Fruit fly (Drosophila melanogaster): ENCODE results near the gene CG43050.

Gene CG43050

dm6 chr2L:13082177-13082576, 36.9 kb upstream of the CG43050 start (continued):
- no peak for TF ChIP-seq p53 (GFP tag; optimal IDR thresholded peaks at IDR 0.05)
- TF ChIP-seq Nf-YB (GFP tag; optimal IDR thresholded peaks at IDR 0.05): no peak
- peak; percentile 10 for TF ChIP-seq org-1 (GFP tag; optimal IDR thresholded peaks at IDR 0.05)
- peak; percentile 69 for TF ChIP-seq ATbp (GFP tag; optimal IDR thresholded peaks at IDR 0.05)
- no peak for TF ChIP-seq cad (GFP tag; optimal IDR thresholded peaks at IDR 0.05)
- TF ChIP-seq vfl (GFP tag; optimal IDR thresholded peaks at IDR 0.05): no peak
- peak; percentile 69 for TF ChIP-seq Hmr (GFP tag; optimal IDR thresholded peaks at IDR 0.05)
- no peak for TF ChIP-seq Fer2 (tag; optimal IDR thresholded peaks at IDR 0.05)
- no peak for TF ChIP-seq CG1529 (GFP tag; optimal IDR thresholded peaks at IDR 0.05)
- TF ChIP-seq CG3838 (GFP tag; optimal IDR thresholded peaks at IDR 0.05): no peak
- no peak for TF ChIP-seq CG9876 (GFP tag; optimal IDR thresholded peaks at IDR 0.05)
- TF ChIP-seq Atf6 (GFP tag; IDR thresholded peaks at IDR 0.05): no peak
- peak; percentile 74 for TF ChIP-seq Med (GFP tag)
- no peak for TF ChIP-seq Lim3 (GFP tag; IDR thresholded peaks at IDR 0.05)
- no peak for TF ChIP-seq CG10366 (GFP tag; IDR thresholded peaks at IDR 0.05)
- TF ChIP-seq ab (GFP tag; optimal IDR thresholded peaks at IDR 0.05): no peak
- TF ChIP-seq lab (GFP tag; optimal IDR thresholded peaks at IDR 0.05): peak; percentile 67
- no peak for TF ChIP-seq stwl (tag; optimal IDR thresholded peaks at IDR 0.05)
- no peak for TF ChIP-seq CG4328 (GFP tag; optimal IDR thresholded peaks at IDR 0.05)
- TF ChIP-seq CG14014 (GFP tag; IDR thresholded peaks at IDR 0.05): no peak
- peak; percentile 13 for TF ChIP-seq Asciz (GFP tag; optimal IDR thresholded peaks at IDR 0.05)
- TF ChIP-seq CG6175 (GFP tag; IDR thresholded peaks at IDR 0.05): no peak
- no peak for TF ChIP-seq Ets97D (GFP tag; optimal IDR thresholded peaks at IDR 0.05)
- peak; percentile 32; the same call in 1 of the 2 replicates for TF ChIP-seq CG17328 (GFP tag; IDR thresholded peaks at IDR 0.05)
- TF ChIP-seq HLH4C (GFP tag; IDR thresholded peaks at IDR 0.05; ENCODE audit: partially characterized antibody): no peak
- no peak for TF ChIP-seq rib (GFP tag; IDR thresholded peaks at IDR 0.05)
- TF ChIP-seq CG7372 (GFP tag; IDR thresholded peaks at IDR 0.05): no peak
- TF ChIP-seq CG17186 (GFP tag; optimal IDR thresholded peaks at IDR 0.05): no peak
- TF ChIP-seq CG13296 (GFP tag; optimal IDR thresholded peaks at IDR 0.05): peak; percentile 29
- TF ChIP-seq Rfx (GFP tag; IDR thresholded peaks at IDR 0.05): no peak
- TF ChIP-seq tx (GFP tag; optimal IDR thresholded peaks at IDR 0.05): no peak
- TF ChIP-seq CG15514 (GFP tag; optimal IDR thresholded peaks at IDR 0.05): peak; percentile 47
- no peak for TF ChIP-seq CG15479 (GFP tag; optimal IDR thresholded peaks at IDR 0.05)
- no peak for TF ChIP-seq kni (GFP tag; optimal IDR thresholded peaks at IDR 0.05)
- no peak for TF ChIP-seq run (tag; optimal IDR thresholded peaks at IDR 0.05)
- no peak for TF ChIP-seq lilli (GFP tag; optimal IDR thresholded peaks at IDR 0.05)
- no peak for TF ChIP-seq CG11695 (GFP tag; IDR thresholded peaks at IDR 0.05)
- no peak for TF ChIP-seq mirr (GFP tag; optimal IDR thresholded peaks at IDR 0.05)
- no peak for TF ChIP-seq CG33213 (GFP tag; optimal IDR thresholded peaks at IDR 0.05)
- TF ChIP-seq cas (GFP tag; IDR thresholded peaks at IDR 0.05): no peak
- no peak for TF ChIP-seq CG18476 (GFP tag; optimal IDR thresholded peaks at IDR 0.05)
- no peak for TF ChIP-seq onecut (GFP tag; IDR thresholded peaks at IDR 0.05)
- TF ChIP-seq zfh1 (GFP tag; IDR thresholded peaks at IDR 0.05): no peak
- no peak for TF ChIP-seq pb (GFP tag; optimal IDR thresholded peaks at IDR 0.05)
- TF ChIP-seq zen2 (GFP tag; IDR thresholded peaks at IDR 0.05; ENCODE audit: partially characterized antibody): no peak
- no peak for TF ChIP-seq Trl (optimal IDR thresholded peaks at IDR 0.05)
- peak; percentile 17 for TF ChIP-seq Trl (GFP tag; optimal IDR thresholded peaks at IDR 0.05)
- TF ChIP-seq Neu2 (GFP tag; optimal IDR thresholded peaks at IDR 0.05; ENCODE audit: borderline replicate concordance): no peak
- peak; percentile 41 for TF ChIP-seq Meics (GFP tag; optimal IDR thresholded peaks at IDR 0.05)
- TF ChIP-seq CG16813 (GFP tag; IDR thresholded peaks at IDR 0.05; ENCODE audit: partially characterized antibody): no peak
- TF ChIP-seq Ravus (GFP tag; IDR thresholded peaks at IDR 0.05): no peak
- peak; percentile 6 for TF ChIP-seq odd (GFP tag; optimal IDR thresholded peaks at IDR 0.05)

All from whole organism, embryonic.